Fruit fly (Drosophila melanogaster): ENCODE measurements around the gene Nep2.
A peak's percentile ranks its signal among the peaks of the same experiment; 100 is the strongest.

Nep2 gene

DNA sequence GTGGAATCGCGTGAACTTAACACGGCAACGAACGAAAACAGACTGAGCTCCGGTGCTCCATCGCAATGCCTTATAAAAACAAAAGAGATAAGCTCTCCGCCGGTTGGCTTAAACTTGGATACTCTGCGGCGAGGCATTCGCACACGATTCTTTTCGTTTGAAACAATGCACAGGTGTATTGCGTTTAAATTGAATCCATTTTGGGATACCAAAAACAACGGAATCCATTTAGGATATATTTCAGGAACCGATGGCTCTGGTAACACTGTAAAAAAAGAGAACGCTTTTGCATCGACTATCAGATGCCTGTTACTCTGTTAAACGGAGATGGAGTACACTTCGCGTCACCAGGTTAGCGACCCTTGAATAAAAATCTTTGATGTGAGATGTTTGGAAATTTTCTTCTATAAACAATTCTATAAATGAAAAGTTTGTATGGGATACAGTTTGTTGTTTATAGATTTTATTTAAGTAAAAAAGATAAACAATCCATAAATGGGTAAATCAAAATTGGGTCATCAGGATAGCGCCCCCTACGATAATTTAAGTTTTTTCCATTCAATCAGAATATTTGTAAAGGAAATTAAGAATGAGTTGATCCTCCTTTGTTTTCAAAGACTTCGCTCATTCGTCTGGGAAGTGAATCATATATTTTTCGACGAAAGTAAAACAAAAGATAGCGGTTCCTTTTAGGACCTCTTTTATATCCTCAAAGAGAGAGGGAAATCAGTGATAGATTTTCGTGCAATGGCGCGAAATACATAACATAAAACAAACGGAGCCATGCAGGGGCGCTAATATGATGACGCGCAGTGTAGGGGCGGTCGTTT lies at the start of gene Nep2:
TSS of gene Nep2 (minus strand) at position 51 of the 830 bp plus-strand sequence.
- TF ChIP-seq woc (GFP tag; optimal IDR thresholded peaks at IDR 0.05) (peak; percentile 63), Dfd (GFP tag; optimal IDR thresholded peaks at IDR 0.05) (no peak), Rel (GFP tag; optimal IDR thresholded peaks at IDR 0.05) (no peak), Rel (tag; optimal IDR thresholded peaks at IDR 0.05) (no peak), ey (GFP tag; optimal IDR thresholded peaks at IDR 0.05) (peak; percentile 39), tai (GFP tag; optimal IDR thresholded peaks at IDR 0.05) (peak; percentile 28), h (GFP tag; optimal IDR thresholded peaks at IDR 0.05) (peak; percentile 5), Abd-B (GFP tag; optimal IDR thresholded peaks at IDR 0.05) (no peak), foxo (GFP tag; optimal IDR thresholded peaks at IDR 0.05) (peak in 1 of 2 experiments; percentile 30), Jra (GFP tag; optimal IDR thresholded peaks at IDR 0.05) (peak; percentile 1), dl (GFP tag; optimal IDR thresholded peaks at IDR 0.05; ENCODE audit: insufficient read depth in 1 of 2, partially characterized antibody in 2 of 2) (peak in 1 of 2 experiments; percentile 11), Mio (GFP tag; optimal IDR thresholded peaks at IDR 0.05) (no peak), brk (GFP tag; optimal IDR thresholded peaks at IDR 0.05) (no peak), fru (GFP tag; optimal IDR thresholded peaks at IDR 0.05) (peak; percentile 30), Hnf4 (GFP tag; optimal IDR thresholded peaks at IDR 0.05) (peak; percentile 17), sv (GFP tag; optimal IDR thresholded peaks at IDR 0.05) (no peak), OdsH (GFP tag; optimal IDR thresholded peaks at IDR 0.05) (peak; percentile 14), Sp1 (GFP tag; optimal IDR thresholded peaks at IDR 0.05) (peak; percentile 38), psq (GFP tag; optimal IDR thresholded peaks at IDR 0.05) (peak; percentile 24), HLH106 (tag; optimal IDR thresholded peaks at IDR 0.05) (peak; percentile 21)

dm6 chr3R:4780721-4781120 lies 49.0 kb upstream of the Nep2 start:
- TF ChIP-seq foxo (GFP tag; optimal IDR thresholded peaks at IDR 0.05) = no peak
- no peak for TF ChIP-seq Hnf4 (GFP tag; optimal IDR thresholded peaks at IDR 0.05)
- no peak for TF ChIP-seq Sp1 (GFP tag; optimal IDR thresholded peaks at IDR 0.05)
- TF ChIP-seq sage (GFP tag; optimal IDR thresholded peaks at IDR 0.05) = no peak
- no peak for TF ChIP-seq CG32264 (GFP tag; optimal IDR thresholded peaks at IDR 0.05)
- no peak for TF ChIP-seq GATAd (GFP tag; optimal IDR thresholded peaks at IDR 0.05)
- TF ChIP-seq h (GFP tag; optimal IDR thresholded peaks at IDR 0.05) = no peak
- TF ChIP-seq Myc (optimal IDR thresholded peaks at IDR 0.05) = no peak
- no peak for TF ChIP-seq Hr78 (GFP tag; optimal IDR thresholded peaks at IDR 0.05)
- no peak for TF ChIP-seq dsf (GFP tag; optimal IDR thresholded peaks at IDR 0.05; ENCODE audit: borderline replicate concordance)
- TF ChIP-seq HLH106 (tag; optimal IDR thresholded peaks at IDR 0.05) = no peak
- no peak for TF ChIP-seq sv (GFP tag; optimal IDR thresholded peaks at IDR 0.05)
- no peak for TF ChIP-seq Vsx2 (GFP tag; optimal IDR thresholded peaks at IDR 0.05; ENCODE audit: partially characterized antibody)
- no peak for TF ChIP-seq pan (optimal IDR thresholded peaks at IDR 0.05)
- TF ChIP-seq rgr (GFP tag; optimal IDR thresholded peaks at IDR 0.05) = no peak
- TF ChIP-seq Dif (GFP tag; optimal IDR thresholded peaks at IDR 0.05; ENCODE audit: partially characterized antibody) = no peak
- no peak for TF ChIP-seq tai (GFP tag; optimal IDR thresholded peaks at IDR 0.05)

DNA sequence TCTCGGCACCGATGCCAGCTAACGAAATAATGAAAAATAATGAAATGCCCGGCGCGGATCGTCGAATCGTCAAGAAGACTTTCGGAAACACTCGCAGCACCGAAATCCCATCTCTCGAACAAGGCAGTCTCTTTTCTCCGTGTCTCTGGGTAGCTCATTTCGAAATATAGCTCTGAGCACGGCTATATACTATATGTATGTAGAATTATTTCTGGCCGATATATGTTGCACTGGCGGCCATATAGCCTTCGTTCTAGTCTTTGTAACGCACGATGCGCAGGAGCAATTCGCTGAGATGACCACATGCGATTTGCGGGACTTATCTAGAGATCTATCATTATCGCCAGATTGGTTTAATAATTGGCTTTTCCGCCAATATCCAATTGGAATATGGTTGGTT lies 48.6 kb upstream of the Nep2 start, which contains the start of gene CG14655:
TSS of gene CG14655 (minus strand) at position 41 of the 400 bp plus-strand sequence.
- TF ChIP-seq dsf (GFP tag; optimal IDR thresholded peaks at IDR 0.05; ENCODE audit: borderline replicate concordance) (no peak), jim (GFP tag; optimal IDR thresholded peaks at IDR 0.05) (no peak), brk (GFP tag; optimal IDR thresholded peaks at IDR 0.05) (no peak), Dif (GFP tag; optimal IDR thresholded peaks at IDR 0.05; ENCODE audit: partially characterized antibody) (no peak), fru (GFP tag; optimal IDR thresholded peaks at IDR 0.05) (no peak), N (GFP tag; optimal IDR thresholded peaks at IDR 0.05) (no peak), Hnf4 (GFP tag; optimal IDR thresholded peaks at IDR 0.05) (no peak), usp (GFP tag; optimal IDR thresholded peaks at IDR 0.05) (no peak), h (GFP tag; optimal IDR thresholded peaks at IDR 0.05) (no peak), CG9705 (GFP tag; optimal IDR thresholded peaks at IDR 0.05) (no peak), ey (GFP tag; optimal IDR thresholded peaks at IDR 0.05) (no peak), Myc (optimal IDR thresholded peaks at IDR 0.05) (no peak), Vsx2 (GFP tag; optimal IDR thresholded peaks at IDR 0.05; ENCODE audit: partially characterized antibody) (no peak), GATAd (GFP tag; optimal IDR thresholded peaks at IDR 0.05) (no peak), lola (GFP tag; optimal IDR thresholded peaks at IDR 0.05) (no peak), CG32264 (GFP tag; optimal IDR thresholded peaks at IDR 0.05) (no peak), HLH106 (tag; optimal IDR thresholded peaks at IDR 0.05) (no peak), Mio (GFP tag; optimal IDR thresholded peaks at IDR 0.05) (no peak), rgr (GFP tag; optimal IDR thresholded peaks at IDR 0.05) (no peak)
